Worm (Caenorhabditis elegans): ENCODE data around the gene C17C3.3.
A peak's percentile ranks its signal among the peaks of the same experiment; 100 is the strongest.

The C17C3.3 gene

ce11 chrII:5561392-5561791 is at the start of gene C17C3.3:
Gene C17C3.3, plus strand, starts transcription at chrII:5561737.
- TF ChIP-seq elt-2 (tag; optimal IDR thresholded peaks at IDR 0.05) (peak; percentile 92), xbp-1 (tag; optimal IDR thresholded peaks at IDR 0.05) (no peak), ztf-11 (tag; optimal IDR thresholded peaks at IDR 0.05) (no peak)

- peak; percentile 19 for TF ChIP-seq pqm-1 (tag; optimal IDR thresholded peaks at IDR 0.05)
- TF ChIP-seq pax-3 (tag; optimal IDR thresholded peaks at IDR 0.05), result no peak
- peak; percentile 99 for TF ChIP-seq elt-2 (tag; optimal IDR thresholded peaks at IDR 0.05)
- TF ChIP-seq vab-15 (tag; optimal IDR thresholded peaks at IDR 0.05), result no peak
- peak in 1 of 2 experiments; percentile 35 for TF ChIP-seq lin-35 (GFP tag; optimal IDR thresholded peaks at IDR 0.05)
- no peak for TF ChIP-seq efl-1 (optimal IDR thresholded peaks at IDR 0.05)
- peak in 1 of 2 experiments; percentile 74 for TF ChIP-seq efl-1 (GFP tag; optimal IDR thresholded peaks at IDR 0.05 in 1 of 2)
Observed at ce11 chrII:5512473-5513097, 49.0 kb upstream of the C17C3.3 start.

ce11 chrII:5514846-5515245 is 46.7 kb upstream of the C17C3.3 start, which contains the start of gene sahd-1:
Gene sahd-1, minus strand, starts transcription at chrII:5514945.
- TF ChIP-seq elt-2 (tag; optimal IDR thresholded peaks at IDR 0.05) (peak; percentile 53), nhr-76 (tag; optimal IDR thresholded peaks at IDR 0.05) (no peak)

- peak; percentile 34 for TF ChIP-seq elt-2 (tag; optimal IDR thresholded peaks at IDR 0.05)
- TF ChIP-seq egl-13 (tag; optimal IDR thresholded peaks at IDR 0.05), result no peak
- no peak for TF ChIP-seq C04F5.9 (tag; optimal IDR thresholded peaks at IDR 0.05)
- TF ChIP-seq skn-1 (tag; optimal IDR thresholded peaks at IDR 0.05), result no peak
- TF ChIP-seq ceh-88 (GFP tag; IDR thresholded peaks at IDR 0.05), result no peak
- TF ChIP-seq snpc-4 (tag; optimal IDR thresholded peaks at IDR 0.05), result no peak
- TF ChIP-seq sptf-1 (tag; optimal IDR thresholded peaks at IDR 0.05), result no peak
- TF ChIP-seq efl-1 (optimal IDR thresholded peaks at IDR 0.05), result no peak
- peak in 1 of 2 experiments; percentile 47 for TF ChIP-seq efl-1 (GFP tag; optimal IDR thresholded peaks at IDR 0.05 in 1 of 2)
- TF ChIP-seq fkh-8 (tag; optimal IDR thresholded peaks at IDR 0.05), result no peak
- TF ChIP-seq ceh-63 (GFP tag; optimal IDR thresholded peaks at IDR 0.05), result no peak
- no peak for TF ChIP-seq ztf-4 (tag; optimal IDR thresholded peaks at IDR 0.05)
Observed at ce11 chrII:5515542-5515941, 46.0 kb upstream of the C17C3.3 start, which contains the start of gene ZK177.3. Gene ZK177.3, plus strand, starts transcription at chrII:5515842.

ce11 chrII:5517643-5518042 is 43.9 kb upstream of the C17C3.3 start, which contains the start of gene ZK177.9:
Gene ZK177.9, minus strand, starts transcription at chrII:5517743.
- TF ChIP-seq mab-9 (GFP tag; IDR thresholded peaks at IDR 0.05) (no peak), hpl-2 (GFP tag; optimal IDR thresholded peaks at IDR 0.05) (no peak), ztf-11 (tag; optimal IDR thresholded peaks at IDR 0.05) (no peak), rnt-1 (tag; optimal IDR thresholded peaks at IDR 0.05) (no peak), unc-62 (GFP tag; optimal IDR thresholded peaks at IDR 0.05) (no peak), ces-1 (GFP tag; optimal IDR thresholded peaks at IDR 0.05) (no peak), ets-5 (GFP tag; IDR thresholded peaks at IDR 0.05) (no peak), tlp-1 (tag; optimal IDR thresholded peaks at IDR 0.05) (no peak), fkh-8 (tag; optimal IDR thresholded peaks at IDR 0.05) (no peak), skn-1 (tag; optimal IDR thresholded peaks at IDR 0.05) (no peak), ceh-88 (GFP tag; IDR thresholded peaks at IDR 0.05) (no peak), hlh-4 (tag; optimal IDR thresholded peaks at IDR 0.05) (no peak), lsy-2 (tag; optimal IDR thresholded peaks at IDR 0.05) (no peak), elt-2 (tag; optimal IDR thresholded peaks at IDR 0.05) (no peak), fkh-10 (GFP tag; optimal IDR thresholded peaks at IDR 0.05) (no peak), isw-1 (GFP tag; IDR thresholded peaks at IDR 0.05) (no peak), sox-4 (tag; optimal IDR thresholded peaks at IDR 0.05) (no peak), egl-27 (tag; optimal IDR thresholded peaks at IDR 0.05) (no peak), F16B12.6 (tag; optimal IDR thresholded peaks at IDR 0.05) (no peak), nhr-71 (tag; optimal IDR thresholded peaks at IDR 0.05) (no peak)
